Worm (Caenorhabditis elegans): ENCODE measurements around the gene C17F4.7.
"Not testable (repeated sequence)": the region's sequence is repeated elsewhere in the genome, so short reads cannot be mapped to it uniquely, and the experiment has no call there.

Gene C17F4.7

DNA sequence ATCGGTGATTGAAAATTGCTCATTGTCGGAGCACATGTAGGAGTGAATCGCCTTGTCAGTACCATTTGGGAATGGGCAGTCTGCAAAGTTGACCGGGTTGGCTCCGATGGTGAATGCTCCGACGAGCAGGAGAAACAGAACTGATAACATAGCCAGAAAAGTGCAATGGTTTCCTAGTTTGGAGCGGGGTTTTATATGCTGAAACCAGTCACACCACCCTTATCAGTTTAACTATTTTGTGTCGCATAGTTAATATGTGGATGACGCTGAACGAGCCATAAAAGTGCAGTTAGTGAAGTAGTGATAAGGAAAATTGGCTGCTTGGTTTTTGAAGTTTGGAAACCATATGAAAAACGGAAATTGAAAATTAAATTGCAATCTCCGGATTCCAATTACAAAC lies at the start of gene C17F4.7:
Gene C17F4.7, minus strand, starts transcription at position 180 of the 400 bp plus-strand sequence.
- TF ChIP-seq fos-1 (tag; optimal IDR thresholded peaks at IDR 0.05) (no peak), jun-1 (tag; optimal IDR thresholded peaks at IDR 0.05) (peak; percentile 38), hpl-2 (GFP tag; optimal IDR thresholded peaks at IDR 0.05) (no peak), pqm-1 (tag; optimal IDR thresholded peaks at IDR 0.05) (peak; percentile 62), lin-35 (GFP tag; optimal IDR thresholded peaks at IDR 0.05) (peak in 1 of 2 experiments; percentile 34), nhr-90 (tag; optimal IDR thresholded peaks at IDR 0.05; ENCODE audit: poor library complexity) (peak; percentile 37), tlp-1 (tag; optimal IDR thresholded peaks at IDR 0.05) (peak; percentile 69), elt-2 (tag; optimal IDR thresholded peaks at IDR 0.05) (peak; percentile 98)

DNA sequence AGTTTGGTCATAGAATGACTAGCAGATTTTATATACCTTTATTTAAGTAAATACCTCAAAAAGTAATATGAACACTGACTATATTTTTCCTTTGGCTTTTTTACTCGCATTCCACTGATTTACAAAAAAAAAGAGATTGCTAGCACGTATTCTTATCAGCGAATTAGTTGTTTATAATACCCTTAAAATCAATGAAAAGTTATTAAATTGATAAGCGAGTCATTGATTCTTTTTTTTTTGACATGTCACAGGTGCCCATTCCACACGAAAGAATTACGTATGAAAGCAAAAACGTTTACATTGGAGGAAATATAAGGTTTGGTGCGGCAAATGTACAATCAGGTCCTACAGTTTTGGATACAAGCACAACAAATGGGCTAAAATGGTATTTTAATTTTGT lies 49.4 kb upstream of the C17F4.7 start, which contains the start of gene btb-17:
Gene btb-17, plus strand, starts transcription at position 213 of the 400 bp plus-strand sequence.
- TF ChIP-seq lin-35 (GFP tag; optimal IDR thresholded peaks at IDR 0.05): peak in 1 of 2 experiments; percentile 27
- TF ChIP-seq lir-3 (tag; optimal IDR thresholded peaks at IDR 0.05; ENCODE audit: poor library complexity): no peak
- peak; percentile 73 for TF ChIP-seq elt-2 (tag; optimal IDR thresholded peaks at IDR 0.05)
- TF ChIP-seq elt-3 (tag; optimal IDR thresholded peaks at IDR 0.05): no peak
- no peak for TF ChIP-seq grh-1 (GFP tag; IDR thresholded peaks at IDR 0.05)
- no peak for TF ChIP-seq efl-3 (GFP tag; optimal IDR thresholded peaks at IDR 0.05)
- TF ChIP-seq fos-1 (tag; optimal IDR thresholded peaks at IDR 0.05): no peak
- no peak for TF ChIP-seq hlh-4 (tag; optimal IDR thresholded peaks at IDR 0.05)
- no peak for TF ChIP-seq skn-1 (tag; optimal IDR thresholded peaks at IDR 0.05)
- TF ChIP-seq pag-3 (tag; optimal IDR thresholded peaks at IDR 0.05; ENCODE audit: borderline replicate concordance, insufficient read depth): no peak

DNA sequence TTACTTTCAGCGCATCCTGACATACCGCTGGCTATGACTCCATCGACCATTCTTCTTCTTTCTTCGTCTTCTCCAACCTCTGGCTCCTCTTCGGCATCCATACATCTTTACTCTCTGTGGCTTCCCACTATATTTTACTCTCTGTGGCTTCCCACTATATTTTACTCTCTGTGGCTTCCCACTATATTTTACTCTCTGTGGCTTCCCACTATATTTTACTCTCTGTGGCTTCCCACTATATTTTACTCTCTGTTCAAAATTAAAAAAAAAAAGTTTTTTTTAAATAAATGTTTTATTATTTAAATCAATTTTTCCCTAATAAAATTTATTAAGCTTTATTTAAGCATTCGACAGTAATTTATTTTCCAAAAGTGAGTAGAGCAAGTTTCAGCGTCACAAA lies 44.7 kb upstream of the C17F4.7 start, which contains the start of gene F39E9.14:
Gene F39E9.14, minus strand, starts transcription at position 101 of the 400 bp plus-strand sequence.
- TF ChIP-seq efl-3 (GFP tag; optimal IDR thresholded peaks at IDR 0.05); ceh-8 (GFP tag; optimal IDR thresholded peaks at IDR 0.05); mep-1 (tag; optimal IDR thresholded peaks at IDR 0.05): not testable (repeated sequence)

DNA sequence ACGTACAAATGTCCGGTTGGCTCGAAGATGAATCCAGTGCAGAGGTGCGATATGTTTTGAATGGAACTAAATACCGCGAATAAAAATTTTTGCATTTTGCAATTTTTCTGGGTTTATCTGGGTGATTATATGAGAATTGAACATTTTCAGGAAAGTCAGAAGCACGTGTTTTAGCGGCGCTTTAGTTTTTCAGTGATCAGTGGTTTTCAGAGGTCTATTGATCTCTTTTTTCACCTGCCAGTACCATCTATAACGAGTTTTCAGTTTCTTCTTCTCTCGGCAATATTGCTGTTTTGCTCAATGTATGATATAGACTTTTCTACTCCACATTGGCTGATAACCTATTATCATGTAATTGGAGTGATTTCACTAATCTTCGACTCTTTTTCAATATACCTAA lies 41.3 kb upstream of the C17F4.7 start, which contains the start of gene sri-63:
Gene sri-63, plus strand, starts transcription at position 301 of the 400 bp plus-strand sequence.
- TF ChIP-seq hpl-2 (GFP tag; optimal IDR thresholded peaks at IDR 0.05) (no peak), mef-2 (tag; optimal IDR thresholded peaks at IDR 0.05) (no peak), zip-4 (GFP tag; optimal IDR thresholded peaks at IDR 0.05) (no peak), unc-30 (tag; optimal IDR thresholded peaks at IDR 0.05) (no peak), alr-1 (tag; optimal IDR thresholded peaks at IDR 0.05; ENCODE audit: borderline replicate concordance) (no peak), ama-1 (optimal IDR thresholded peaks at IDR 0.05) (no peak), nhr-12 (tag; optimal IDR thresholded peaks at IDR 0.05) (no peak), ztf-11 (tag; optimal IDR thresholded peaks at IDR 0.05) (no peak), irx-1 (tag; optimal IDR thresholded peaks at IDR 0.05) (no peak), zag-1 (tag; optimal IDR thresholded peaks at IDR 0.05) (no peak), sup-37 (GFP tag; optimal IDR thresholded peaks at IDR 0.05) (no peak)

DNA sequence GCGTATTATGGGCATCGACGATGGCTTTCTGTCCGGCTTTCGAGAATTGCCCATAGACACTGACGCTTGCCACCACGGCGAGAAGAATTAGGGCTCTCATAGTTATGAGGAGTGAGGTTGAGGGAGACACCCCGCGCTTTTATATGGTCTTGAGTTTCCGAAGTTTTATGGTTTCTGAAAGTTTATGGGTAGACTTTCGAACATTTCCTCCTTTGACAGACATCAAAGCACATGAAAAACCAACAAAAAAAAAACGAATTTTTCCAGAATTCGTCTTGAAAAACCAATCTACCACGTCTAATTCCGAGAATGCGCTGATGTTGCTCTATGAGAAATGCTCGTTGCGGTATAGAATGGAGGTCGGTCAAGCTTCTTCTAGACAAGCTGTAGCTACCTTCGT lies 38.7 kb upstream of the C17F4.7 start, which contains the start of gene scl-15:
Gene scl-15, minus strand, starts transcription at position 101 of the 400 bp plus-strand sequence.
- TF ChIP-seq dpl-1 (GFP tag; optimal IDR thresholded peaks at IDR 0.05) (no peak), sox-4 (tag; optimal IDR thresholded peaks at IDR 0.05) (no peak), lin-14 (GFP tag; optimal IDR thresholded peaks at IDR 0.05) (no peak), lsy-2 (tag; optimal IDR thresholded peaks at IDR 0.05) (no peak), efl-3 (GFP tag; optimal IDR thresholded peaks at IDR 0.05) (no peak), nhr-11 (tag; optimal IDR thresholded peaks at IDR 0.05) (no peak), nhr-76 (tag; optimal IDR thresholded peaks at IDR 0.05) (no peak), nhr-47 (tag; optimal IDR thresholded peaks at IDR 0.05) (no peak), nhr-12 (tag; optimal IDR thresholded peaks at IDR 0.05) (no peak), mdl-1 (tag; optimal IDR thresholded peaks at IDR 0.05) (no peak)
